Worm (Caenorhabditis elegans) whole organism, L2 larva: Measurements from ENCODE around the gene map-2.

Experiments used
- F13H6.1 ChIP-seq: sonication (generic microtip); optimal IDR thresholded peaks from 2 replicates; lab custom pipeline; 2016; ENCODE audit warnings: missing genetic modification characterization, missing compliant biosample characterization
- alr-1 ChIP-seq: fragments of 150-350 bp; optimal IDR thresholded peaks from 2 replicates; lab custom pipeline; 2014; ENCODE audit warnings: missing biosample characterization, missing genetic modification characterization
- ama-1 ChIP-seq: fragments of 150-350 bp; optimal IDR thresholded peaks from 2 replicates; lab custom pipeline; 2018; ENCODE audit warnings: inconsistent platforms
- ceh-16 ChIP-seq: fragments of 150-350 bp; optimal IDR thresholded peaks from 2 replicates; lab custom pipeline; 2014; ENCODE audit warnings: missing biosample characterization, missing genetic modification characterization
- egl-27 ChIP-seq: sonication (generic microtip); optimal IDR thresholded peaks from 3 replicates; lab custom pipeline; 2017; ENCODE audit warnings: missing biosample characterization, missing genetic modification reagents, missing genetic modification characterization
- elt-1 ChIP-seq: fragments of 150-350 bp; optimal IDR thresholded peaks from 2 replicates; lab custom pipeline; 2014; ENCODE audit warnings: missing biosample characterization, missing genetic modification characterization
- elt-3 ChIP-seq: sonication (generic microtip); optimal IDR thresholded peaks from 2 replicates; lab custom pipeline; 2017; ENCODE audit warnings: missing biosample characterization, missing genetic modification characterization
- nhr-23 ChIP-seq: fragments of 150-350 bp; optimal IDR thresholded peaks from 2 replicates; lab custom pipeline; 2014; ENCODE audit warnings: missing biosample characterization, missing genetic modification reagents, missing genetic modification characterization
- nhr-25 ChIP-seq: fragments of 150-350 bp; sonication (generic microtip); optimal IDR thresholded peaks from 3 replicates; lab custom pipeline; 2014; ENCODE audit warnings: missing biosample characterization, missing genetic modification characterization
- nhr-6 ChIP-seq: fragments of 150-350 bp; optimal IDR thresholded peaks from 2 replicates; lab custom pipeline; 2014; ENCODE audit warnings: missing biosample characterization, missing genetic modification characterization
- nhr-77 ChIP-seq: fragments of 150-350 bp; optimal IDR thresholded peaks from 2 replicates; lab custom pipeline; 2014; ENCODE audit warnings: missing biosample characterization, missing genetic modification characterization
- skn-1 ChIP-seq: sonication (generic microtip); optimal IDR thresholded peaks from 2 replicates; lab custom pipeline; 2017; ENCODE audit warnings: missing biosample characterization, missing genetic modification characterization
- unc-62 ChIP-seq: fragments of 150-350 bp; optimal IDR thresholded peaks from 2 replicates; lab custom pipeline; 2014; ENCODE audit warnings: missing biosample characterization, missing genetic modification reagents, missing genetic modification characterization
- ztf-11 ChIP-seq: sonication (generic microtip); optimal IDR thresholded peaks from 2 replicates; lab custom pipeline; 2017; ENCODE audit warnings: missing biosample characterization, missing genetic modification characterization

DNA sequence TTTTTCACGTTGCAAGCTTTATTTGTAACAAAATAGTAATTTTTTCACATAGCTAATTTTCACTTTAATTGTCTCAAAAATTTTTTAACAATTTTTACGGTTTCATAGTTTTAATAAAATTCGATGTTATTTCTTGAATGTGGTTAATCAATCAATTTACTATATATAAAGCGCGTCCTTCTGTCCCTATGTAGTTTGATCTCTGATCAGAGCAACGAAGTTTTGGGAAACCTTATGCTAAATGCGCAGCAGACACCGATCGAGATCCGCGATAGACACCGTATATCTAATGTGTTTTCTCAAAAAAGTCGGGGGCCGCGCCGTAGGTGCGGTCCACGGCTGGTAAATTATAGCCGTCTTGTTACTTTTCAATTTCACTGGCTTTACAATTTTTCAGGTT, 33.9 kb upstream of the map-2 start:
- TF ChIP-seq ama-1 (lab: Kevin White, UChicago) = no peak
- no peak for TF ChIP-seq alr-1 (tag; lab: Kevin White, UChicago)
- TF ChIP-seq nhr-77 (tag; lab: Kevin White, UChicago) = no peak
- TF ChIP-seq unc-62 = no peak
- TF ChIP-seq elt-3 (tag; lab: Kevin White, UChicago) = no peak
- no peak for TF ChIP-seq skn-1 (tag; lab: Kevin White, UChicago)
- TF ChIP-seq nhr-6 (tag; lab: Kevin White, UChicago) = no peak
- no peak for TF ChIP-seq ceh-16 (tag; lab: Kevin White, UChicago)
- no peak for TF ChIP-seq elt-1 (tag; lab: Kevin White, UChicago)
- TF ChIP-seq nhr-23 = no peak
- no peak for TF ChIP-seq egl-27 (tag; lab: Kevin White, UChicago)
- TF ChIP-seq ztf-11 (tag; lab: Kevin White, UChicago) = no peak
- no peak for TF ChIP-seq nhr-25
- TF ChIP-seq F13H6.1 (tag; lab: Kevin White, UChicago) = no peak
